Fruit fly (Drosophila melanogaster) whole organism, embryonic: ENCODE results near the gene CG31675.

ENCODE experiments used
- Atf-2 ChIP-seq: fragments of 200-800 bp; sonication (Bioruptor generic); optimal IDR thresholded peaks from 2 replicates; lab custom pipeline; 2016; ENCODE audit warnings: missing biosample characterization, missing genetic modification characterization
- Bgb ChIP-seq: fragments of 200-800 bp; sonication (Bioruptor generic); IDR thresholded peaks from 2 replicates; pipeline ENCODE4 v1.3.6; 2022; ENCODE audit warnings: missing biosample characterization, missing genetic modification characterization; ENCODE audit not compliant: partially characterized antibody
- CG1024 ChIP-seq: fragments of 200-800 bp; sonication (Bioruptor generic); IDR thresholded peaks from 2 replicates; pipeline ENCODE4 v1.3.6; 2022; ENCODE audit warnings: missing biosample characterization, missing genetic modification characterization
- CG12155 ChIP-seq: fragments of 200-800 bp; sonication (Bioruptor generic); optimal IDR thresholded peaks from 3 replicates; lab custom pipeline; 2016; ENCODE audit warnings: missing biosample characterization, missing genetic modification characterization
- CG13123 ChIP-seq: fragments of 200-800 bp; sonication (Bioruptor generic); optimal IDR thresholded peaks from 2 replicates; lab custom pipeline; 2016; ENCODE audit warnings: missing biosample characterization, missing genetic modification characterization
- CG17802 ChIP-seq: fragments of 200-800 bp; sonication (Bioruptor generic); optimal IDR thresholded peaks from 2 replicates; lab custom pipeline; 2018; ENCODE audit warnings: missing biosample characterization, mild to moderate bottlenecking, missing genetic modification characterization, moderate library complexity
- CG1792 ChIP-seq: fragments of 200-800 bp; sonication (Bioruptor generic); optimal IDR thresholded peaks from 2 replicates; lab custom pipeline; 2016; ENCODE audit warnings: missing biosample characterization, missing genetic modification characterization
- CG18764 ChIP-seq: fragments of 200-800 bp; sonication (Bioruptor generic); optimal IDR thresholded peaks from 3 replicates; lab custom pipeline; 2016; ENCODE audit warnings: missing biosample characterization, missing genetic modification characterization
- CG2202 ChIP-seq: fragments of 200-800 bp; sonication (Bioruptor generic); optimal IDR thresholded peaks from 2 replicates; lab custom pipeline; 2018; ENCODE audit warnings: missing biosample characterization, mild to moderate bottlenecking, missing genetic modification characterization
- CG2712 ChIP-seq: fragments of 200-800 bp; optimal IDR thresholded peaks from 3 replicates; lab custom pipeline; 2019; ENCODE audit warnings: missing biosample characterization, mild to moderate bottlenecking, missing genetic modification characterization, moderate library complexity
- CG30431 ChIP-seq: fragments of 200-800 bp; sonication (Bioruptor generic); optimal IDR thresholded peaks from 2 replicates; lab custom pipeline; 2017; ENCODE audit warnings: missing biosample characterization, missing genetic modification characterization
- CG33557 ChIP-seq: fragments of 200-800 bp; sonication (Bioruptor generic); optimal IDR thresholded peaks from 2 replicates; lab custom pipeline; 2019; ENCODE audit warnings: missing biosample characterization, mild to moderate bottlenecking, missing genetic modification characterization, moderate library complexity
- CG4404 ChIP-seq: fragments of 200-800 bp; sonication (Bioruptor generic); IDR thresholded peaks from 2 replicates; pipeline ENCODE4 v1.3.6; 2022; ENCODE audit warnings: missing biosample characterization, missing genetic modification characterization
- CG4730 ChIP-seq: fragments of 200-800 bp; sonication (Bioruptor generic); IDR thresholded peaks from 2 replicates; pipeline ENCODE4 v1.3.6; 2022; ENCODE audit warnings: missing biosample characterization, missing genetic modification characterization
- CG5180 ChIP-seq: fragments of 200-800 bp; sonication (Bioruptor generic); optimal IDR thresholded peaks from 3 replicates; lab custom pipeline; 2017; ENCODE audit warnings: missing biosample characterization, missing genetic modification characterization, mild to moderate bottlenecking, moderate library complexity, missing genetic modification reagents
- CG6654 ChIP-seq: fragments of 200-800 bp; sonication (Bioruptor generic); optimal IDR thresholded peaks from 2 replicates; lab custom pipeline; 2017; ENCODE audit warnings: missing biosample characterization, mild to moderate bottlenecking, missing genetic modification characterization
- CG6813 ChIP-seq: fragments of 200-800 bp; sonication (Bioruptor generic); optimal IDR thresholded peaks from 2 replicates; lab custom pipeline; 2017; ENCODE audit warnings: missing biosample characterization, missing genetic modification characterization, mild to moderate bottlenecking, moderate library complexity, missing genetic modification reagents
- CG7357 ChIP-seq: fragments of 200-800 bp; sonication (Bioruptor generic); IDR thresholded peaks from 3 replicates; pipeline ENCODE4 v1.3.6; 2022; ENCODE audit warnings: missing biosample characterization, missing genetic modification characterization
- CG8290 ChIP-seq, 3 experiments: fragments of 200-800 bp; sonication (Bioruptor generic); optimal IDR thresholded peaks; 2 replicates each; lab custom pipeline; 2016 to 2019; ENCODE audit warnings: missing biosample characterization in 3 of 3, missing genetic modification characterization in 3 of 3, mild to moderate bottlenecking in 2 of 3, moderate library complexity in 1 of 3
- CG8765 ChIP-seq: fragments of 200-800 bp; sonication (Bioruptor generic); IDR thresholded peaks from 2 replicates; pipeline ENCODE4 v1.3.6; 2022; ENCODE audit warnings: missing biosample characterization, missing genetic modification characterization
- CoRest ChIP-seq: fragments of 200-800 bp; sonication (Bioruptor generic); optimal IDR thresholded peaks from 3 replicates; lab custom pipeline; 2018; ENCODE audit warnings: missing biosample characterization, mild to moderate bottlenecking, missing genetic modification characterization, moderate library complexity
- Doc3 ChIP-seq: fragments of 200-800 bp; sonication (Bioruptor generic); IDR thresholded peaks from 3 replicates; pipeline ENCODE4 v1.3.6; 2022; ENCODE audit warnings: missing biosample characterization, missing genetic modification characterization; ENCODE audit not compliant: partially characterized antibody
- Ets65A ChIP-seq: fragments of 200-800 bp; sonication (Bioruptor generic); peaks from one replicate; lab custom pipeline; 2016; ENCODE audit warnings: missing biosample characterization, missing genetic modification characterization
- Fer1 ChIP-seq: fragments of 200-800 bp; sonication (Bioruptor generic); optimal IDR thresholded peaks from 2 replicates; lab custom pipeline; 2017; ENCODE audit warnings: missing biosample characterization, mild to moderate bottlenecking, missing genetic modification characterization
- Gsc ChIP-seq: fragments of 200-800 bp; sonication (Bioruptor generic); IDR thresholded peaks from 2 replicates; pipeline ENCODE4 v1.3.6; 2022; ENCODE audit warnings: missing biosample characterization, missing genetic modification characterization
- HLHmδ ChIP-seq: fragments of 200-800 bp; sonication (Bioruptor generic); optimal IDR thresholded peaks from 2 replicates; lab custom pipeline; 2018; ENCODE audit warnings: missing biosample characterization, mild to moderate bottlenecking, missing genetic modification characterization, moderate library complexity
- Hand ChIP-seq: fragments of 200-800 bp; sonication (Bioruptor generic); optimal IDR thresholded peaks from 2 replicates; lab custom pipeline; 2017; ENCODE audit warnings: mild to moderate bottlenecking, missing biosample characterization, missing genetic modification reagents, missing genetic modification characterization
- Hmx ChIP-seq: fragments of 200-800 bp; sonication (Bioruptor generic); optimal IDR thresholded peaks from 2 replicates; lab custom pipeline; 2016; ENCODE audit warnings: missing biosample characterization, missing genetic modification characterization
- Mrtf ChIP-seq: fragments of 200-800 bp; sonication (Bioruptor generic); IDR thresholded peaks from 3 replicates; pipeline ENCODE4 v1.3.6; 2022; ENCODE audit warnings: missing biosample characterization, missing genetic modification characterization
- TFAM ChIP-seq: fragments of 200-800 bp; sonication (Bioruptor generic); optimal IDR thresholded peaks from 2 replicates; lab custom pipeline; 2017; ENCODE audit warnings: missing biosample characterization, missing genetic modification characterization, inconsistent platforms
- btn ChIP-seq: fragments of 200-800 bp; sonication (Bioruptor generic); optimal IDR thresholded peaks from 2 replicates; lab custom pipeline; 2016; ENCODE audit warnings: missing biosample characterization, missing genetic modification characterization
- cad ChIP-seq: fragments of >200 bp; optimal IDR thresholded peaks from 2 replicates; lab custom pipeline; 2017; ENCODE audit warnings: missing biosample characterization, missing genetic modification characterization
- cas ChIP-seq: fragments of 200-800 bp; sonication (Bioruptor generic); IDR thresholded peaks from 2 replicates; pipeline ENCODE4 v1.3.6; 2022; ENCODE audit warnings: missing biosample characterization, missing genetic modification characterization
- caup ChIP-seq: fragments of 200-800 bp; sonication (Bioruptor generic); optimal IDR thresholded peaks from 3 replicates; lab custom pipeline; 2017; ENCODE audit warnings: missing biosample characterization, mild to moderate bottlenecking, missing genetic modification characterization, moderate library complexity; ENCODE audit not compliant: severe bottlenecking
- croc ChIP-seq: fragments of 200-800 bp; sonication (Bioruptor generic); conservative IDR thresholded peaks from 3 replicates; pipeline ENCODE4 v1.3.6; 2022; ENCODE audit warnings: missing biosample characterization, missing genetic modification characterization
- dan ChIP-seq: fragments of 200-800 bp; sonication (Bioruptor generic); IDR thresholded peaks from 2 replicates; pipeline ENCODE4 v1.3.6; 2022; ENCODE audit warnings: missing biosample characterization, missing genetic modification characterization
- disco-r ChIP-seq: fragments of 200-800 bp; sonication (Bioruptor generic); optimal IDR thresholded peaks from 2 replicates; lab custom pipeline; 2016; ENCODE audit warnings: missing biosample characterization, missing genetic modification characterization
- fd102C ChIP-seq: fragments of 200-800 bp; sonication (Bioruptor generic); optimal IDR thresholded peaks from 2 replicates; lab custom pipeline; 2018; ENCODE audit warnings: missing biosample characterization, mild to moderate bottlenecking, missing genetic modification characterization, moderate library complexity
- ftz-f1 ChIP-seq: fragments of 200-800 bp; sonication (Bioruptor generic); optimal IDR thresholded peaks from 2 replicates; lab custom pipeline; 2016; ENCODE audit warnings: missing biosample characterization, missing genetic modification characterization
- hth ChIP-seq: fragments of >200 bp; optimal IDR thresholded peaks from 2 replicates; lab custom pipeline; 2017; ENCODE audit warnings: inconsistent platforms
- jigr1 ChIP-seq: fragments of 200-800 bp; sonication (Bioruptor generic); IDR thresholded peaks from 3 replicates; pipeline ENCODE4 v1.3.6; 2022; ENCODE audit warnings: missing biosample characterization, missing genetic modification characterization
- pan ChIP-seq, 4 experiments: fragments of >200 bp in 3 of 4; fragments of 200-800 bp in 1 of 4; sonication (Bioruptor generic) in 1 of 4; optimal IDR thresholded peaks in 3 of 4; IDR thresholded peaks in 1 of 4; 2 replicates each; pipeline versions ENCODE4 v1.3.6 to Lab custom; 2017 to 2022; ENCODE audit warnings: missing biosample characterization in 2 of 4, missing genetic modification characterization in 2 of 4, mixed read lengths in 1 of 4
- pita ChIP-seq: fragments of 200-800 bp; sonication (Bioruptor generic); optimal IDR thresholded peaks from 2 replicates; lab custom pipeline; 2017; ENCODE audit warnings: missing biosample characterization, mild to moderate bottlenecking, missing genetic modification characterization
- pros ChIP-seq: fragments of 200-800 bp; sonication (Bioruptor generic); optimal IDR thresholded peaks from 3 replicates; lab custom pipeline; 2019; ENCODE audit warnings: missing biosample characterization, mild to moderate bottlenecking, missing genetic modification characterization, moderate library complexity
- run ChIP-seq: fragments of 200-800 bp; sonication (Bioruptor generic); optimal IDR thresholded peaks from 3 replicates; lab custom pipeline; 2018; ENCODE audit warnings: missing biosample characterization, mild to moderate bottlenecking, missing genetic modification characterization
- stwl ChIP-seq: fragments of 200-800 bp; sonication (Bioruptor generic); optimal IDR thresholded peaks from 3 replicates; lab custom pipeline; 2018; ENCODE audit warnings: missing biosample characterization, mild to moderate bottlenecking, missing genetic modification characterization, moderate library complexity
- ttk ChIP-seq: fragments of 200-800 bp; sonication (Bioruptor generic); IDR thresholded peaks from 2 replicates; pipeline ENCODE4 v2.1.2; 2022; ENCODE audit warnings: missing biosample characterization, missing genetic modification characterization
- tup ChIP-seq: fragments of 200-800 bp; sonication (Bioruptor generic); optimal IDR thresholded peaks from 2 replicates; lab custom pipeline; 2016; ENCODE audit warnings: missing biosample characterization, mild to moderate bottlenecking, missing genetic modification characterization, moderate library complexity

CG31675 gene

dm6 chr2L:20917235-20918055 lies 49.9 kb downstream of the CG31675 start (continued):
- TF ChIP-seq run (tag; lab: Kevin White, UChicago), result peak; percentile 67
- TF ChIP-seq HLHmδ, result no peak
- TF ChIP-seq CG18764 (GFP tag; lab: Kevin White, UChicago), result peak; percentile 89
- TF ChIP-seq jigr1 (GFP tag; lab: Robert Waterston, UW), result peak; percentile 66; the same call in 2 of the 3 replicates
- TF ChIP-seq CG13123 (GFP tag; lab: Kevin White, UChicago), result peak; percentile 18
- no peak for TF ChIP-seq Mrtf (GFP tag; lab: Robert Waterston, UW)
- peak; percentile 53 for TF ChIP-seq Atf-2 (GFP tag; lab: Kevin White, UChicago)
- peak; percentile 87 for TF ChIP-seq CG6813
- TF ChIP-seq CG7357, result peak; percentile 86
- TF ChIP-seq caup (GFP tag; lab: Kevin White, UChicago), result peak; percentile 60
- TF ChIP-seq CG2712 (tag; lab: Kevin White, UChicago), result peak; percentile 96
- TF ChIP-seq ttk, result peak; percentile 6; the same call in 1 of the 2 replicates
- TF ChIP-seq Ets65A, result peak; percentile 93
- peak; percentile 30 for TF ChIP-seq CG30431 (GFP tag; lab: Kevin White, UChicago)
- no peak for TF ChIP-seq disco-r (GFP tag; lab: Kevin White, UChicago)
- TF ChIP-seq Hmx (GFP tag; lab: Kevin White, UChicago), result peak; percentile 67
- TF ChIP-seq ftz-f1 (GFP tag; lab: Kevin White, UChicago), result no peak
- peak; percentile 11; the same call in 1 of the 2 replicates for TF ChIP-seq dan (GFP tag; lab: Robert Waterston, UW)
- peak; percentile 84 for TF ChIP-seq CoRest
- TF ChIP-seq hth (lab: Kevin White, UChicago), result no peak
- TF ChIP-seq pita, result no peak
- TF ChIP-seq tup (GFP tag; lab: Kevin White, UChicago), result peak; percentile 11
- TF ChIP-seq CG6654 (GFP tag; lab: Kevin White, UChicago), result peak; percentile 79
- TF ChIP-seq TFAM, result peak; percentile 71
- TF ChIP-seq croc (GFP tag; lab: Robert Waterston, UW), result peak; percentile 82
- peak; percentile 33 for TF ChIP-seq stwl
- no peak; the same call in 1 of the 2 replicates for TF ChIP-seq CG1024 (GFP tag; lab: Robert Waterston, UW)
- TF ChIP-seq CG33557 (GFP tag; lab: Kevin White, UChicago), result peak; percentile 71
- TF ChIP-seq pan (optimal IDR thresholded peaks at IDR 0.05; lab: Kevin White, UChicago), result no peak
- TF ChIP-seq pan (GFP tag; optimal IDR thresholded peaks at IDR 0.05 in 1 of 2, IDR thresholded peaks at IDR 0.05 in 1 of 2), result peak in 1 of 2 experiments; percentile 92
- TF ChIP-seq btn (GFP tag; lab: Kevin White, UChicago), result no peak
- TF ChIP-seq Bgb (GFP tag; lab: Robert Waterston, UW), result no peak
- peak; percentile 69 for TF ChIP-seq CG17802 (tag; lab: Kevin White, UChicago)
- TF ChIP-seq CG4404 (GFP tag; lab: Robert Waterston, UW), result peak; percentile 86
- TF ChIP-seq fd102C, result no peak
- peak; percentile 25 for TF ChIP-seq CG2202 (tag; lab: Kevin White, UChicago)
- no peak for TF ChIP-seq CG8290 (GFP tag; optimal IDR thresholded peaks at IDR 0.05; lab: Kevin White, UChicago)
- TF ChIP-seq CG8290 (tag; optimal IDR thresholded peaks at IDR 0.05; lab: Kevin White, UChicago), result no peak
- peak; percentile 98 for TF ChIP-seq CG5180
- TF ChIP-seq CG12155 (GFP tag; lab: Kevin White, UChicago), result peak; percentile 26
- no peak for TF ChIP-seq CG1792
- TF ChIP-seq cad (GFP tag; lab: Kevin White, UChicago), result no peak
- TF ChIP-seq Gsc (GFP tag; lab: Robert Waterston, UW), result no peak; the same call in 1 of the 2 replicates
- no peak for TF ChIP-seq Doc3
- peak; percentile 47; the same call in 1 of the 2 replicates for TF ChIP-seq CG8765 (GFP tag; lab: Robert Waterston, UW)
- TF ChIP-seq cas (GFP tag; lab: Robert Waterston, UW), result peak; percentile 61
- peak; percentile 96 for TF ChIP-seq Fer1 (GFP tag; lab: Kevin White, UChicago)
- TF ChIP-seq pros (GFP tag; lab: Kevin White, UChicago), result no peak
- TF ChIP-seq Hand (GFP tag; lab: Kevin White, UChicago), result peak; percentile 15
- peak; percentile 87 for TF ChIP-seq CG4730 (GFP tag; lab: Robert Waterston, UW)
